Fruit fly (Drosophila melanogaster) whole organism, embryonic: ENCODE measurements around the gene Indy.

Experiments
- Blimp-1 ChIP-seq: fragments of 200-800 bp; sonication (Bioruptor generic); optimal IDR thresholded peaks from 3 replicates; lab custom pipeline; 2018; ENCODE audit warnings: missing biosample characterization, missing genetic modification characterization, mild to moderate bottlenecking, moderate library complexity, missing genetic modification reagents
- CG10654 ChIP-seq: fragments of 200-800 bp; sonication (Bioruptor generic); optimal IDR thresholded peaks from 2 replicates; lab custom pipeline; 2016; ENCODE audit warnings: missing biosample characterization, missing genetic modification characterization
- CG12071 ChIP-seq: fragments of 200-800 bp; sonication (Bioruptor generic); optimal IDR thresholded peaks from 3 replicates; lab custom pipeline; 2018; ENCODE audit warnings: missing biosample characterization, mild to moderate bottlenecking, missing genetic modification characterization
- CG14965 ChIP-seq: fragments of 200-800 bp; sonication (Bioruptor generic); optimal IDR thresholded peaks from 2 replicates; lab custom pipeline; 2016; ENCODE audit warnings: missing biosample characterization, missing genetic modification characterization, borderline replicate concordance
- CG32532 ChIP-seq: fragments of 200-800 bp; sonication (Bioruptor generic); IDR thresholded peaks from 2 replicates; pipeline ENCODE4 v1.3.6; 2022; ENCODE audit warnings: missing biosample characterization, missing genetic modification characterization
- CG6272 ChIP-seq: fragments of 200-800 bp; sonication (Bioruptor generic); IDR thresholded peaks from 2 replicates; pipeline ENCODE4 v1.3.6; 2022; ENCODE audit warnings: missing biosample characterization, missing genetic modification characterization
- CTCF ChIP-seq: fragments of 200-800 bp; sonication (Bioruptor generic); optimal IDR thresholded peaks from 2 replicates; lab custom pipeline; 2017; ENCODE audit warnings: missing biosample characterization, mild to moderate bottlenecking, missing genetic modification characterization, moderate library complexity
- emc ChIP-seq: fragments of 200-800 bp; sonication (Bioruptor generic); optimal IDR thresholded peaks from 2 replicates; lab custom pipeline; 2016; ENCODE audit warnings: missing biosample characterization, missing genetic modification characterization
- org-1 ChIP-seq: fragments of 200-800 bp; sonication (Bioruptor generic); optimal IDR thresholded peaks from 2 replicates; lab custom pipeline; 2017; ENCODE audit warnings: missing biosample characterization, missing genetic modification characterization
- stwl ChIP-seq: fragments of 200-800 bp; sonication (Bioruptor generic); optimal IDR thresholded peaks from 3 replicates; lab custom pipeline; 2018; ENCODE audit warnings: missing biosample characterization, mild to moderate bottlenecking, missing genetic modification characterization, moderate library complexity

DNA sequence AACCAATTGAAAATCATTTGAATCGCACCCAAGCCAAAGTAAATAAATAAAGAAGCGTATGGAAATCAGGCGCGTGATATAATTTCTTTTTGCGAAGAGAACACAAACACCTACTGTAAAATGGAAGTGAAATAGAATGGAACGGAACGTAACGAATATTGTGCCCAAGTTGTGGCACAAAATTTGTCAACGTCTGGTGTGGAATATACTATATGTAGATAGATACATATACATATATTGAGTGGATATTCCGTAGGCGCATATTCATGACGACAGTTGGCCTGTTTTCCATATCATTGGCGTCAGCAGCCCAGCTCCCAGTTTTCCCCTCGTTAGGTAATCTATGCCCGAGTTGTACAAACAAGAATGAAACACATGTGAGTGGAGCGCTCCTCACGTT, 13.9 kb downstream of the Indy start:
- TF ChIP-seq CG14965 (GFP tag; lab: Kevin White, UChicago) (no peak), CG6272 (GFP tag; lab: Robert Waterston, UW) (no peak), Blimp-1 (GFP tag; lab: Kevin White, UChicago) (no peak), emc (GFP tag; lab: Kevin White, UChicago) (no peak), CTCF (no peak), stwl (tag; lab: Kevin White, UChicago) (no peak), CG12071 (GFP tag; lab: Kevin White, UChicago) (no peak), CG10654 (GFP tag; lab: Kevin White, UChicago) (no peak), org-1 (no peak), CG32532 (GFP tag; lab: Robert Waterston, UW) (no peak)
